Comparison of ENCODE assay signal across 3 worm cellular contexts in genomic region chrII:5334628-5335027, ce11.
TF ChIP-seq lines count a peak whose summit lies in the region.

No protein-coding gene starts in this region.

TF ChIP-seq in whole organism, L1 larva, 84 proteins besides CTCF, POLR2A, EP300 and RAD21 (continues in another document):
- TF ChIP-seq mep-1 (tag; optimal IDR thresholded peaks at IDR 0.05; lab: Kevin White, UChicago) (no peak), ztf-11 (tag; optimal IDR thresholded peaks at IDR 0.05; lab: Kevin White, UChicago) (no peak), lin-39 (tag; optimal IDR thresholded peaks at IDR 0.05; lab: Kevin White, UChicago) (no peak), nhr-71 (tag; optimal IDR thresholded peaks at IDR 0.05; lab: Kevin White, UChicago) (peak; percentile 68), nhr-11 (tag; optimal IDR thresholded peaks at IDR 0.05; lab: Kevin White, UChicago) (peak; percentile 11), nhr-90 (tag; optimal IDR thresholded peaks at IDR 0.05; lab: Kevin White, UChicago; ENCODE audit: poor library complexity) (no peak), lsy-2 (tag; optimal IDR thresholded peaks at IDR 0.05; lab: Kevin White, UChicago) (peak in 1 of 2 experiments; percentile 13), ceh-88 (GFP tag; IDR thresholded peaks at IDR 0.05; lab: Robert Waterston, UW) (no peak), skn-1 (tag; optimal IDR thresholded peaks at IDR 0.05; lab: Kevin White, UChicago) (no peak), lin-14 (GFP tag; optimal IDR thresholded peaks at IDR 0.05; lab: Kevin White, UChicago) (peak; percentile 38), unc-62 (GFP tag; optimal IDR thresholded peaks at IDR 0.05; lab: Kevin White, UChicago) (no peak), ztf-4 (tag; optimal IDR thresholded peaks at IDR 0.05; lab: Kevin White, UChicago) (peak; percentile 48), tbx-2 (tag; optimal IDR thresholded peaks at IDR 0.05; lab: Kevin White, UChicago) (no peak), jun-1 (tag; optimal IDR thresholded peaks at IDR 0.05; lab: Kevin White, UChicago) (no peak), C34B4.2 (tag; optimal IDR thresholded peaks at IDR 0.05; lab: Kevin White, UChicago) (no peak), nhr-76 (tag; optimal IDR thresholded peaks at IDR 0.05; lab: Kevin White, UChicago) (no peak), nhr-77 (tag; optimal IDR thresholded peaks at IDR 0.05; lab: Kevin White, UChicago) (no peak), pag-3 (tag; optimal IDR thresholded peaks at IDR 0.05; lab: Kevin White, UChicago; ENCODE audit: borderline replicate concordance, insufficient read depth) (no peak), sox-4 (tag; optimal IDR thresholded peaks at IDR 0.05; lab: Kevin White, UChicago) (peak; percentile 66), fos-1 (tag; optimal IDR thresholded peaks at IDR 0.05; lab: Kevin White, UChicago) (no peak), isw-1 (GFP tag; IDR thresholded peaks at IDR 0.05; lab: Robert Waterston, UW) (no peak), egl-13 (tag; optimal IDR thresholded peaks at IDR 0.05; lab: Kevin White, UChicago) (peak; percentile 55), ama-1 (optimal IDR thresholded peaks at IDR 0.05; lab: Kevin White, UChicago) (no peak), dsc-1 (tag; optimal IDR thresholded peaks at IDR 0.05; lab: Kevin White, UChicago) (peak; percentile 67), nhr-12 (tag; optimal IDR thresholded peaks at IDR 0.05; lab: Kevin White, UChicago) (no peak), unc-130 (tag; optimal IDR thresholded peaks at IDR 0.05; lab: Kevin White, UChicago) (no peak), C16A3.4 (tag; optimal IDR thresholded peaks at IDR 0.05; lab: Kevin White, UChicago) (no peak), nhr-28 (tag; optimal IDR thresholded peaks at IDR 0.05; lab: Kevin White, UChicago) (no peak), lin-35 (GFP tag; optimal IDR thresholded peaks at IDR 0.05; lab: Kevin White, UChicago) (no peak), elt-3 (tag; optimal IDR thresholded peaks at IDR 0.05; lab: Kevin White, UChicago) (no peak), nhr-47 (tag; optimal IDR thresholded peaks at IDR 0.05; lab: Kevin White, UChicago) (peak; percentile 58), ceh-82 (tag; optimal IDR thresholded peaks at IDR 0.05; lab: Kevin White, UChicago) (no peak)

TF ChIP-seq in whole organism, L2 larva, 48 proteins besides CTCF, POLR2A, EP300 and RAD21:
- TF ChIP-seq ceh-82 (tag; optimal IDR thresholded peaks at IDR 0.05; lab: Kevin White, UChicago), result no peak
- no peak for TF ChIP-seq unc-39 (tag; optimal IDR thresholded peaks at IDR 0.05; lab: Kevin White, UChicago)
- no peak for TF ChIP-seq ZK546.5 (tag; optimal IDR thresholded peaks at IDR 0.05; lab: Kevin White, UChicago)
- no peak for TF ChIP-seq egl-27 (tag; optimal IDR thresholded peaks at IDR 0.05; lab: Kevin White, UChicago)
- no peak for TF ChIP-seq nhr-11 (tag; optimal IDR thresholded peaks at IDR 0.05; lab: Kevin White, UChicago)
- peak; percentile 2 for TF ChIP-seq lin-13 (GFP tag; optimal IDR thresholded peaks at IDR 0.05; lab: Kevin White, UChicago)
- peak; percentile 56 for TF ChIP-seq nhr-129 (tag; optimal IDR thresholded peaks at IDR 0.05; lab: Kevin White, UChicago)
- TF ChIP-seq nhr-25 (tag; optimal IDR thresholded peaks at IDR 0.05; lab: Kevin White, UChicago), result no peak
- peak; percentile 31 for TF ChIP-seq nhr-21 (tag; optimal IDR thresholded peaks at IDR 0.05; lab: Kevin White, UChicago)
- peak; percentile 15 for TF ChIP-seq C34F6.9 (tag; optimal IDR thresholded peaks at IDR 0.05; lab: Kevin White, UChicago)
- no peak for TF ChIP-seq mbf-1 (tag; optimal IDR thresholded peaks at IDR 0.05; lab: Kevin White, UChicago)
- TF ChIP-seq R02D3.7 (tag; optimal IDR thresholded peaks at IDR 0.05; lab: Kevin White, UChicago), result no peak
- no peak for TF ChIP-seq nhr-77 (tag; optimal IDR thresholded peaks at IDR 0.05; lab: Kevin White, UChicago)
- no peak for TF ChIP-seq sma-3 (GFP tag; optimal IDR thresholded peaks at IDR 0.05; lab: Kevin White, UChicago)
- no peak for TF ChIP-seq snpc-4 (tag; optimal IDR thresholded peaks at IDR 0.05; lab: Kevin White, UChicago)
- peak in 1 of 2 experiments; percentile 12 for TF ChIP-seq lsy-2 (tag; optimal IDR thresholded peaks at IDR 0.05; lab: Kevin White, UChicago)
- no peak for TF ChIP-seq skn-1 (tag; optimal IDR thresholded peaks at IDR 0.05; lab: Kevin White, UChicago)
- no peak for TF ChIP-seq blmp-1 (tag; optimal IDR thresholded peaks at IDR 0.05; lab: Kevin White, UChicago; ENCODE audit: insufficient read depth)
- no peak for TF ChIP-seq ztf-4 (tag; optimal IDR thresholded peaks at IDR 0.05; lab: Kevin White, UChicago)
- TF ChIP-seq Y55F3AM.14 (GFP tag; optimal IDR thresholded peaks at IDR 0.05; lab: Kevin White, UChicago), result no peak
- no peak for TF ChIP-seq nhr-23 (tag; optimal IDR thresholded peaks at IDR 0.05; lab: Kevin White, UChicago)
TF ChIP-seq in whole organism, L2 larva: peak in this region for 5.

TF ChIP-seq in whole organism, L4 larva, 104 proteins besides CTCF, POLR2A, EP300 and RAD21:
- peak in 1 of 2 experiments; percentile 89 for TF ChIP-seq unc-62 (GFP tag; optimal IDR thresholded peaks at IDR 0.05 in 1 of 2; lab: Kevin White, UChicago)
- TF ChIP-seq unc-62 (tag; optimal IDR thresholded peaks at IDR 0.05; lab: Kevin White, UChicago), result no peak
- TF ChIP-seq zfp-2 (tag; optimal IDR thresholded peaks at IDR 0.05; lab: Kevin White, UChicago), result no peak
- TF ChIP-seq hlh-30 (tag; optimal IDR thresholded peaks at IDR 0.05; lab: Kevin White, UChicago; ENCODE audit: insufficient read depth), result peak; percentile 19

Comparison
In these comparisons a context has a peak if more than half of its experiments do, and no peak if none do; other contexts are left out.
1. Of the 29 proteins assayed by ChIP-seq in both whole organism, L4 larva and whole organism, L1 larva: peak only in whole organism, L4 larva: none; only in whole organism, L1 larva: nhr-11; in both: none; in neither: 26; mixed calls (peak in some experiments, not most) for 2.